Worm (Caenorhabditis elegans): ENCODE results near the gene C28A5.1.

The C28A5.1 gene

ce11 chrIII:4453768-4454167, 19.6 kb upstream of the C28A5.1 start:
- TF ChIP-seq nhr-23 (tag; optimal IDR thresholded peaks at IDR 0.05) (no peak), nhr-25 (tag; optimal IDR thresholded peaks at IDR 0.05) (peak; percentile 2), nhr-67 (tag; optimal IDR thresholded peaks at IDR 0.05) (no peak), unc-62 (GFP tag; optimal IDR thresholded peaks at IDR 0.05) (peak; percentile 10), ceh-16 (tag; optimal IDR thresholded peaks at IDR 0.05) (no peak), ztf-4 (tag; optimal IDR thresholded peaks at IDR 0.05) (no peak), elt-1 (tag; optimal IDR thresholded peaks at IDR 0.05) (peak; percentile 76)

- TF ChIP-seq egl-5 (tag; optimal IDR thresholded peaks at IDR 0.05): no peak
- TF ChIP-seq nfya-1 (tag; optimal IDR thresholded peaks at IDR 0.05; ENCODE audit: insufficient read depth): peak; percentile 76
These were observed 19.2 kb upstream of the C28A5.1 start for ce11 chrIII:4453301-4453700.

ce11 chrIII:4452749-4453148, 18.6 kb upstream of the C28A5.1 start:
- TF ChIP-seq nhr-23 (tag; optimal IDR thresholded peaks at IDR 0.05) (peak; percentile 16), fkh-10 (GFP tag; optimal IDR thresholded peaks at IDR 0.05) (no peak), nfya-1 (tag; optimal IDR thresholded peaks at IDR 0.05; ENCODE audit: insufficient read depth) (peak; percentile 7), nhr-25 (tag; optimal IDR thresholded peaks at IDR 0.05) (no peak), nhr-67 (tag; optimal IDR thresholded peaks at IDR 0.05) (no peak), ceh-82 (tag; optimal IDR thresholded peaks at IDR 0.05) (no peak), ceh-28 (tag; optimal IDR thresholded peaks at IDR 0.05) (no peak), lin-39 (tag; optimal IDR thresholded peaks at IDR 0.05) (no peak)

ce11 chrIII:4450773-4451423, 16.8 kb upstream of the C28A5.1 start:
- TF ChIP-seq nhr-12 (tag; optimal IDR thresholded peaks at IDR 0.05) (no peak), hmg-11 (tag; optimal IDR thresholded peaks at IDR 0.05) (no peak), nhr-237 (tag; optimal IDR thresholded peaks at IDR 0.05) (no peak), nhr-23 (tag; optimal IDR thresholded peaks at IDR 0.05) (peak; percentile 9), ceh-9 (tag; optimal IDR thresholded peaks at IDR 0.05) (no peak), egl-27 (tag; optimal IDR thresholded peaks at IDR 0.05) (no peak), ceh-28 (tag; optimal IDR thresholded peaks at IDR 0.05) (no peak), nhr-28 (tag; optimal IDR thresholded peaks at IDR 0.05) (no peak), ztf-11 (tag; optimal IDR thresholded peaks at IDR 0.05) (no peak), pha-4 (tag; optimal IDR thresholded peaks at IDR 0.05) (no peak), nfya-1 (tag; optimal IDR thresholded peaks at IDR 0.05; ENCODE audit: insufficient read depth) (peak; percentile 71), ceh-16 (tag; optimal IDR thresholded peaks at IDR 0.05) (no peak), nhr-43 (tag; optimal IDR thresholded peaks at IDR 0.05; ENCODE audit: poor library complexity, severe bottlenecking) (no peak), nhr-25 (tag; optimal IDR thresholded peaks at IDR 0.05) (no peak), pqm-1 (tag; optimal IDR thresholded peaks at IDR 0.05) (no peak), tbx-2 (tag; optimal IDR thresholded peaks at IDR 0.05) (no peak)

ce11 chrIII:4449893-4450579, 15.9 kb upstream of the C28A5.1 start, which contains the start of gene ceh-43:
Gene ceh-43, minus strand, starts transcription at chrIII:4449943.
- TF ChIP-seq elt-2 (tag; optimal IDR thresholded peaks at IDR 0.05) (peak; percentile 49), ZK546.5 (tag; optimal IDR thresholded peaks at IDR 0.05) (no peak)

ce11 chrIII:4449357-4449756, 15.2 kb upstream of the C28A5.1 start:
- no peak for TF ChIP-seq unc-62 (GFP tag; optimal IDR thresholded peaks at IDR 0.05)
- no peak for TF ChIP-seq jun-1 (tag; optimal IDR thresholded peaks at IDR 0.05)
- no peak for TF ChIP-seq zag-1 (tag; optimal IDR thresholded peaks at IDR 0.05)
- no peak for TF ChIP-seq elt-2 (tag; optimal IDR thresholded peaks at IDR 0.05)
- peak; percentile 41 for TF ChIP-seq nfya-1 (tag; optimal IDR thresholded peaks at IDR 0.05; ENCODE audit: insufficient read depth)
- no peak for TF ChIP-seq skn-1 (tag; optimal IDR thresholded peaks at IDR 0.05)
- TF ChIP-seq sea-2 (GFP tag; optimal IDR thresholded peaks at IDR 0.05): no peak
- TF ChIP-seq nhr-43 (tag; optimal IDR thresholded peaks at IDR 0.05; ENCODE audit: poor library complexity, severe bottlenecking): no peak
